Worm (Caenorhabditis elegans) whole organism, L4/young adult: ENCODE data around the gene B0554.7.

Experiments
- W03F9.2 ChIP-seq: fragments of 150-350 bp; optimal IDR thresholded peaks from 2 replicates; lab custom pipeline; 2014; ENCODE audit warnings: missing biosample characterization, missing genetic modification characterization
- dao-5 ChIP-seq: sonication (generic microtip); optimal IDR thresholded peaks from 2 replicates; lab custom pipeline; 2016; ENCODE audit warnings: missing genotype, missing genetic modification characterization, moderate library complexity, missing compliant biosample characterization
- him-1 ChIP-seq: sonication (generic microtip); optimal IDR thresholded peaks from 2 replicates; lab custom pipeline; 2016; ENCODE audit warnings: missing genotype, missing genetic modification reagents, missing genetic modification characterization, missing compliant biosample characterization

ce11 chrV:446988-447387, 6.2 kb upstream of the B0554.7 start:
- no peak for TF ChIP-seq him-1 (tag; lab: Kevin White, UChicago)
- no peak for TF ChIP-seq dao-5 (tag; lab: Kevin White, UChicago)
- no peak for TF ChIP-seq W03F9.2
